Worm (Caenorhabditis elegans) whole organism, L4/young adult: ENCODE results near the gene ttr-20.

Source experiments
- W03F9.2 ChIP-seq: fragments of 150-350 bp; optimal IDR thresholded peaks from 2 replicates; lab custom pipeline; 2014; ENCODE audit warnings: missing biosample characterization, missing genetic modification characterization
- dao-5 ChIP-seq: sonication (generic microtip); optimal IDR thresholded peaks from 2 replicates; lab custom pipeline; 2016; ENCODE audit warnings: missing genotype, missing genetic modification characterization, moderate library complexity, missing compliant biosample characterization
- him-1 ChIP-seq: sonication (generic microtip); optimal IDR thresholded peaks from 2 replicates; lab custom pipeline; 2016; ENCODE audit warnings: missing genotype, missing genetic modification reagents, missing genetic modification characterization, missing compliant biosample characterization

- TF ChIP-seq him-1 (tag; lab: Kevin White, UChicago) (no peak), dao-5 (tag; lab: Kevin White, UChicago) (no peak), W03F9.2 (tag; lab: Kevin White, UChicago) (no peak)
Observed at ce11 chrIV:4288332-4288731, 41.7 kb downstream of the ttr-20 start, which contains the start of gene srv-4.
